Fruit fly (Drosophila melanogaster) whole organism, embryonic: ENCODE results near the gene spo.

Source experiments
- Adf1 ChIP-seq: fragments of 200-800 bp; sonication (Bioruptor generic); IDR thresholded peaks from 2 replicates; pipeline ENCODE4 v1.3.6; 2022; ENCODE audit warnings: missing biosample characterization, missing genetic modification characterization
- Asciz ChIP-seq: fragments of 200-800 bp; sonication (Bioruptor generic); optimal IDR thresholded peaks from 2 replicates; lab custom pipeline; 2017; ENCODE audit warnings: missing biosample characterization, mild to moderate bottlenecking, missing genetic modification characterization, missing genetic modification reagents
- Awh ChIP-seq: fragments of 200-800 bp; sonication (Bioruptor generic); IDR thresholded peaks from 2 replicates; pipeline ENCODE4, ENCODE4 v1.3.6; 2022; ENCODE audit warnings: missing biosample characterization, missing genetic modification characterization
- CG10274 ChIP-seq: fragments of 200-800 bp; sonication (Bioruptor generic); optimal IDR thresholded peaks from 3 replicates; lab custom pipeline; 2017; ENCODE audit warnings: missing biosample characterization, mild to moderate bottlenecking, missing genetic modification characterization
- CG11504 ChIP-seq: fragments of 200-800 bp; sonication (Bioruptor generic); optimal IDR thresholded peaks from 3 replicates; lab custom pipeline; 2019; ENCODE audit warnings: missing biosample characterization, mild to moderate bottlenecking, missing genetic modification characterization, moderate library complexity
- CG15601 ChIP-seq: fragments of 200-800 bp; sonication (Bioruptor generic); optimal IDR thresholded peaks from 3 replicates; lab custom pipeline; 2019; ENCODE audit warnings: missing biosample characterization, mild to moderate bottlenecking, missing genetic modification characterization, moderate library complexity
- CG17186 ChIP-seq: fragments of 200-800 bp; sonication (Bioruptor generic); optimal IDR thresholded peaks from 3 replicates; lab custom pipeline; 2017; ENCODE audit warnings: missing biosample characterization, missing genetic modification reagents, missing genetic modification characterization
- CG18011 ChIP-seq: fragments of 200-800 bp; sonication (Bioruptor generic); optimal IDR thresholded peaks from 2 replicates; lab custom pipeline; 2017; ENCODE audit warnings: missing biosample characterization, missing genetic modification characterization, mild to moderate bottlenecking, moderate library complexity, missing genotype
- CG18619 ChIP-seq: fragments of 200-800 bp; sonication (Bioruptor generic); optimal IDR thresholded peaks from 3 replicates; lab custom pipeline; 2017; ENCODE audit warnings: missing biosample characterization, mild to moderate bottlenecking, missing genetic modification characterization
- CG18764 ChIP-seq: fragments of 200-800 bp; sonication (Bioruptor generic); optimal IDR thresholded peaks from 3 replicates; lab custom pipeline; 2016; ENCODE audit warnings: missing biosample characterization, missing genetic modification characterization
- CG32767 ChIP-seq: fragments of 200-800 bp; sonication (Bioruptor generic); IDR thresholded peaks from 2 replicates; pipeline ENCODE4 v1.3.6; 2022; ENCODE audit warnings: missing biosample characterization, missing genetic modification characterization
- CG32772 ChIP-seq: fragments of 200-800 bp; sonication (Bioruptor generic); IDR thresholded peaks from 2 replicates; pipeline ENCODE4 v1.3.6; 2022; ENCODE audit warnings: missing biosample characterization, missing genetic modification characterization
- CG4328 ChIP-seq: fragments of 200-800 bp; sonication (Bioruptor generic); optimal IDR thresholded peaks from 3 replicates; lab custom pipeline; 2017; ENCODE audit warnings: missing biosample characterization, missing genetic modification reagents, missing genetic modification characterization
- CG5245 ChIP-seq: fragments of 200-800 bp; sonication (Bioruptor generic); optimal IDR thresholded peaks from 3 replicates; lab custom pipeline; 2016; ENCODE audit warnings: missing biosample characterization, missing genetic modification characterization
- CG6689 ChIP-seq: fragments of 200-800 bp; sonication (Bioruptor generic); IDR thresholded peaks from 2 replicates; pipeline ENCODE4 v1.3.6; 2022; ENCODE audit warnings: missing biosample characterization, missing genetic modification characterization
- CG8478 ChIP-seq: fragments of >200 bp; optimal IDR thresholded peaks from 2 replicates; lab custom pipeline; 2018
- CG8944 ChIP-seq: fragments of 200-800 bp; sonication (Bioruptor generic); optimal IDR thresholded peaks from 3 replicates; lab custom pipeline; 2016; ENCODE audit warnings: missing biosample characterization, missing genetic modification characterization
- CG9727 ChIP-seq: fragments of 200-800 bp; sonication (Bioruptor generic); optimal IDR thresholded peaks from 3 replicates; lab custom pipeline; 2017; ENCODE audit warnings: missing biosample characterization, mild to moderate bottlenecking, missing genetic modification characterization
- Chrac-16 ChIP-seq: fragments of 200-800 bp; sonication (Bioruptor generic); optimal IDR thresholded peaks from 3 replicates; lab custom pipeline; 2016; ENCODE audit warnings: missing biosample characterization, missing genetic modification characterization
- Dip2 ChIP-seq: fragments of 200-800 bp; sonication (Bioruptor generic); IDR thresholded peaks from 2 replicates; pipeline ENCODE4 v1.3.6; 2022; ENCODE audit warnings: missing biosample characterization, missing genetic modification characterization
- E2f2 ChIP-seq: fragments of 200-800 bp; sonication (Bioruptor generic); IDR thresholded peaks from 2 replicates; pipeline ENCODE4 v1.3.6; 2022; ENCODE audit warnings: missing biosample characterization, missing genetic modification characterization
- HmgZ ChIP-seq: fragments of 200-800 bp; sonication (Bioruptor generic); optimal IDR thresholded peaks from 2 replicates; lab custom pipeline; 2018; ENCODE audit warnings: missing biosample characterization, mild to moderate bottlenecking, missing genetic modification characterization
- Jarid2 ChIP-seq: fragments of 200-800 bp; sonication (Bioruptor generic); optimal IDR thresholded peaks from 3 replicates; lab custom pipeline; 2017; ENCODE audit warnings: mild to moderate bottlenecking, missing biosample characterization, missing genetic modification reagents, missing genetic modification characterization
- Lhr ChIP-seq: fragments of 200-800 bp; sonication (Bioruptor generic); optimal IDR thresholded peaks from 3 replicates; lab custom pipeline; 2017; ENCODE audit warnings: mild to moderate bottlenecking, missing biosample characterization, missing genetic modification reagents, missing genetic modification characterization
- MESR4 ChIP-seq: fragments of 200-800 bp; sonication (Bioruptor generic); optimal IDR thresholded peaks from 2 replicates; lab custom pipeline; 2018; ENCODE audit warnings: missing biosample characterization, mild to moderate bottlenecking, missing genetic modification characterization, moderate library complexity
- Mes4 ChIP-seq: fragments of 200-800 bp; sonication (Bioruptor generic); optimal IDR thresholded peaks from 2 replicates; lab custom pipeline; 2016; ENCODE audit warnings: missing biosample characterization, missing genetic modification characterization
- Ssrp ChIP-seq: fragments of 200-800 bp; sonication (Bioruptor generic); optimal IDR thresholded peaks from 2 replicates; lab custom pipeline; 2018; ENCODE audit warnings: missing biosample characterization, mild to moderate bottlenecking, missing genetic modification characterization, moderate library complexity
- ap ChIP-seq: fragments of 200-800 bp; sonication (Bioruptor generic); IDR thresholded peaks from 2 replicates; pipeline ENCODE4 v1.3.6; 2022; ENCODE audit warnings: missing biosample characterization, missing genetic modification characterization
- cad ChIP-seq: fragments of >200 bp; optimal IDR thresholded peaks from 2 replicates; lab custom pipeline; 2017; ENCODE audit warnings: missing biosample characterization, missing genetic modification characterization
- danr ChIP-seq: fragments of 200-800 bp; sonication (Bioruptor generic); IDR thresholded peaks from 2 replicates; pipeline ENCODE4 v1.3.6; 2022; ENCODE audit warnings: missing biosample characterization, missing genetic modification characterization
- dmrt99B ChIP-seq: fragments of 200-800 bp; sonication (Bioruptor generic); optimal IDR thresholded peaks from 2 replicates; lab custom pipeline; 2018; ENCODE audit warnings: missing biosample characterization, mild to moderate bottlenecking, missing genetic modification characterization, moderate library complexity
- dysf ChIP-seq: fragments of 200-800 bp; sonication (Bioruptor generic); IDR thresholded peaks from 3 replicates; pipeline ENCODE4 v1.3.6; 2022; ENCODE audit warnings: missing biosample characterization, missing genetic modification characterization
- ems ChIP-seq: fragments of 200-800 bp; sonication (Bioruptor generic); optimal IDR thresholded peaks from 3 replicates; lab custom pipeline; 2016; ENCODE audit warnings: missing biosample characterization, missing genetic modification characterization
- fd3F ChIP-seq: fragments of 200-800 bp; sonication (Bioruptor generic); optimal IDR thresholded peaks from 2 replicates; lab custom pipeline; 2018; ENCODE audit warnings: missing biosample characterization, mild to moderate bottlenecking, missing genetic modification characterization, moderate library complexity
- gce ChIP-seq: fragments of 200-800 bp; sonication (Bioruptor generic); IDR thresholded peaks from 3 replicates; pipeline ENCODE4 v1.3.6; 2022; ENCODE audit warnings: missing biosample characterization, missing genetic modification characterization
- gcm ChIP-seq: fragments of 200-800 bp; sonication (Bioruptor generic); optimal IDR thresholded peaks from 2 replicates; lab custom pipeline; 2019; ENCODE audit warnings: missing biosample characterization, mild to moderate bottlenecking, missing genetic modification characterization, moderate library complexity
- gcm2 ChIP-seq: fragments of 200-800 bp; sonication (Bioruptor generic); optimal IDR thresholded peaks from 2 replicates; lab custom pipeline; 2016; ENCODE audit warnings: missing biosample characterization, missing genetic modification characterization
- gem ChIP-seq: fragments of 200-800 bp; sonication (Bioruptor generic); optimal IDR thresholded peaks from 2 replicates; lab custom pipeline; 2019; ENCODE audit warnings: missing biosample characterization, mild to moderate bottlenecking, missing genetic modification characterization, moderate library complexity
- kah ChIP-seq: fragments of 200-800 bp; sonication (Bioruptor generic); optimal IDR thresholded peaks from 2 replicates; lab custom pipeline; 2018; ENCODE audit warnings: missing biosample characterization, mild to moderate bottlenecking, missing genetic modification characterization
- kni ChIP-seq: fragments of 200-800 bp; sonication (Bioruptor generic); optimal IDR thresholded peaks from 3 replicates; lab custom pipeline; 2017; ENCODE audit warnings: mild to moderate bottlenecking, missing biosample characterization, missing genetic modification reagents, missing genetic modification characterization
- lbe ChIP-seq: fragments of 200-800 bp; sonication (Bioruptor generic); optimal IDR thresholded peaks from 2 replicates; lab custom pipeline; 2016; ENCODE audit warnings: missing biosample characterization, mild to moderate bottlenecking, missing genetic modification characterization
- luna ChIP-seq: fragments of 200-800 bp; sonication (Bioruptor generic); optimal IDR thresholded peaks from 2 replicates; lab custom pipeline; 2016; ENCODE audit warnings: missing biosample characterization, missing genetic modification characterization
- mam ChIP-seq: fragments of 200-800 bp; sonication (Bioruptor generic); optimal IDR thresholded peaks from 3 replicates; lab custom pipeline; 2016; ENCODE audit warnings: missing biosample characterization, missing genetic modification characterization
- pita ChIP-seq: fragments of 200-800 bp; sonication (Bioruptor generic); optimal IDR thresholded peaks from 2 replicates; lab custom pipeline; 2017; ENCODE audit warnings: missing biosample characterization, mild to moderate bottlenecking, missing genetic modification characterization
- psq ChIP-seq: fragments of 200-800 bp; sonication (Bioruptor generic); optimal IDR thresholded peaks from 2 replicates; lab custom pipeline; 2017; ENCODE audit warnings: missing biosample characterization, missing genetic modification characterization
- rib ChIP-seq: fragments of 200-800 bp; sonication (Bioruptor generic); IDR thresholded peaks from 2 replicates; pipeline ENCODE4 v1.3.6; 2022; ENCODE audit warnings: missing biosample characterization, missing genetic modification characterization
- salm ChIP-seq: fragments of 200-800 bp; sonication (Bioruptor generic); optimal IDR thresholded peaks from 2 replicates; lab custom pipeline; 2018; ENCODE audit warnings: missing biosample characterization, mild to moderate bottlenecking, missing genetic modification characterization
- seq ChIP-seq: fragments of 200-800 bp; sonication (Bioruptor generic); IDR thresholded peaks from 2 replicates; pipeline ENCODE4 v1.3.6; 2022; ENCODE audit warnings: missing biosample characterization, missing genetic modification characterization
- sim ChIP-seq: fragments of 200-800 bp; sonication (Bioruptor generic); IDR thresholded peaks from 2 replicates; pipeline ENCODE4 v1.3.6; 2022; ENCODE audit warnings: missing biosample characterization, missing genetic modification characterization
- sqz ChIP-seq: fragments of 200-800 bp; sonication (Bioruptor generic); optimal IDR thresholded peaks from 3 replicates; lab custom pipeline; 2018; ENCODE audit warnings: missing biosample characterization, mild to moderate bottlenecking, missing genetic modification characterization
- stc ChIP-seq: fragments of 200-800 bp; sonication (Bioruptor generic); IDR thresholded peaks from 2 replicates; pipeline ENCODE4 v1.3.6; 2022; ENCODE audit warnings: missing biosample characterization, missing genetic modification characterization
- tll ChIP-seq, 2 experiments: fragments of 200-800 bp in 1 of 2; fragments of >200 bp in 1 of 2; sonication (Bioruptor generic) in 1 of 2; optimal IDR thresholded peaks; 2 replicates each; lab custom pipeline; 2017 to 2019; ENCODE audit warnings: missing biosample characterization in 2 of 2, missing genetic modification characterization in 2 of 2, mild to moderate bottlenecking in 1 of 2, moderate library complexity in 1 of 2
- tx ChIP-seq: fragments of 200-800 bp; sonication (Bioruptor generic); optimal IDR thresholded peaks from 2 replicates; lab custom pipeline; 2016; ENCODE audit warnings: missing biosample characterization, missing genetic modification characterization

The spo gene

DNA sequence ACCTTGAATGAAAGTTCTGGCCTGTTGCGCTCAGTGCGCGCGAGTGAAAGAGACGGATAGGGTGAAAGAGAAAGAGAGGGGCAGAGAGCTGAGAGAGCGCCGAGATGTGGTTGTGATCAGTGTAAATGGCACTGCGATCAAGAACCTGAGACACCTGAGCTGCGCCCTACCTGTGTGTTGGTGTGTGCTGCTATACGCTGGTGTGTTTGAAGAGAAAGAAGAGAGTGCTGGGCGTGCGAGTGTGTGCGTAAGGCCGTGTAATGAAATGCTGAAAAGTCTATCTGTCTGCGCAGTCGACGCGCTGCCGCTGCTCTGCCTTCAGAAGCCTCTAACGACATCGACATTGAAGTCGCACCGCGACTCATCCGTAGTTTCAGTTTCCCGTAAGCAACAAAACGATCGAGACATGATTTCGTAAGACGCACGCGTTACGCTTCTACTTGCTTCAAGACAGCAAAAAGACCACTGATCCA, 38.3 kb upstream of the spo start, which contains the start of gene Blimp-1 (continued):
- TF ChIP-seq Awh (GFP tag; lab: Robert Waterston, UW) = no peak
- peak in 1 of 2 experiments; percentile 73 for TF ChIP-seq tll (GFP tag; optimal IDR thresholded peaks at IDR 0.05; lab: Kevin White, UChicago)
- TF ChIP-seq E2f2 = no peak
- no peak for TF ChIP-seq CG4328
- no peak for TF ChIP-seq kah
- TF ChIP-seq kni (GFP tag; lab: Kevin White, UChicago) = peak; percentile 44
- TF ChIP-seq CG5245 = no peak
- TF ChIP-seq gem (tag; lab: Kevin White, UChicago) = no peak
- no peak for TF ChIP-seq salm (tag; lab: Kevin White, UChicago)
- TF ChIP-seq ems (GFP tag; lab: Kevin White, UChicago) = no peak
- no peak for TF ChIP-seq Lhr (GFP tag; lab: Kevin White, UChicago)
- TF ChIP-seq CG9727 (GFP tag; lab: Kevin White, UChicago) = no peak
- no peak for TF ChIP-seq CG11504 (tag; lab: Kevin White, UChicago)
- no peak for TF ChIP-seq pita
- TF ChIP-seq stc (GFP tag; lab: Robert Waterston, UW) = no peak
- TF ChIP-seq CG32767 = no peak
- no peak for TF ChIP-seq psq (GFP tag; lab: Kevin White, UChicago)
- TF ChIP-seq CG8478 = peak; percentile 83
- TF ChIP-seq fd3F (GFP tag; lab: Kevin White, UChicago) = no peak
- no peak for TF ChIP-seq gce (GFP tag; lab: Robert Waterston, UW)
- no peak for TF ChIP-seq sim
- no peak for TF ChIP-seq CG17186 (GFP tag; lab: Kevin White, UChicago)
- TF ChIP-seq HmgZ (tag; lab: Kevin White, UChicago) = no peak
- TF ChIP-seq tx = no peak
- TF ChIP-seq CG10274 (GFP tag; lab: Kevin White, UChicago) = no peak
- no peak for TF ChIP-seq seq (GFP tag; lab: Robert Waterston, UW)
- TF ChIP-seq luna = no peak
- TF ChIP-seq CG6689 = no peak
- TF ChIP-seq CG18011 (GFP tag; lab: Kevin White, UChicago) = no peak
- TF ChIP-seq rib = no peak
- TF ChIP-seq Jarid2 (GFP tag; lab: Kevin White, UChicago) = peak; percentile 58
- TF ChIP-seq CG18764 (GFP tag; lab: Kevin White, UChicago) = no peak
- peak; percentile 71 for TF ChIP-seq Adf1 (GFP tag; lab: Robert Waterston, UW)
- TF ChIP-seq MESR4 = no peak
- TF ChIP-seq dmrt99B (tag; lab: Kevin White, UChicago) = no peak
- no peak for TF ChIP-seq Asciz (GFP tag; lab: Kevin White, UChicago)
- no peak for TF ChIP-seq Mes4 (GFP tag; lab: Kevin White, UChicago)
- no peak for TF ChIP-seq CG18619 (GFP tag; lab: Kevin White, UChicago)
- no peak for TF ChIP-seq gcm (GFP tag; lab: Kevin White, UChicago)
- no peak for TF ChIP-seq CG32772 (GFP tag; lab: Robert Waterston, UW)
- no peak for TF ChIP-seq gcm2
- no peak for TF ChIP-seq ap (GFP tag; lab: Robert Waterston, UW)
- TF ChIP-seq CG8944 (GFP tag; lab: Kevin White, UChicago) = no peak
- TF ChIP-seq mam (GFP tag; lab: Kevin White, UChicago) = no peak
- no peak for TF ChIP-seq Chrac-16 (GFP tag; lab: Kevin White, UChicago)
- TF ChIP-seq cad (GFP tag; lab: Kevin White, UChicago) = no peak
- TF ChIP-seq Dip2 (GFP tag; lab: Robert Waterston, UW) = no peak
- TF ChIP-seq CG15601 (tag; lab: Kevin White, UChicago) = no peak
- TF ChIP-seq danr = no peak
- no peak for TF ChIP-seq lbe
- TF ChIP-seq dysf = no peak
- TF ChIP-seq Ssrp (tag; lab: Kevin White, UChicago) = no peak
- TF ChIP-seq sqz (GFP tag; lab: Kevin White, UChicago) = peak; percentile 13
